Worm (Caenorhabditis elegans): ENCODE data around the gene K10C9.7.

The K10C9.7 gene

ce11 chrV:1067468-1067867, at the start of gene K10C9.7:
Gene K10C9.7 (minus strand): TSS chrV:1067568.
- TF ChIP-seq unc-62 (GFP tag; optimal IDR thresholded peaks at IDR 0.05) (no peak), mab-9 (GFP tag; IDR thresholded peaks at IDR 0.05) (no peak), unc-130 (tag; optimal IDR thresholded peaks at IDR 0.05) (no peak), ceh-88 (GFP tag; IDR thresholded peaks at IDR 0.05) (no peak), irx-1 (tag; optimal IDR thresholded peaks at IDR 0.05) (no peak), C04F5.9 (tag; optimal IDR thresholded peaks at IDR 0.05) (no peak), vab-15 (tag; optimal IDR thresholded peaks at IDR 0.05) (no peak), mef-2 (tag; optimal IDR thresholded peaks at IDR 0.05) (no peak), aha-1 (tag; optimal IDR thresholded peaks at IDR 0.05) (no peak), nhr-19 (GFP tag; conservative IDR thresholded peaks at IDR 0.05) (no peak), grh-1 (GFP tag; IDR thresholded peaks at IDR 0.05) (no peak), efl-3 (GFP tag; optimal IDR thresholded peaks at IDR 0.05) (no peak), nhr-28 (tag; optimal IDR thresholded peaks at IDR 0.05) (no peak), hlh-4 (tag; optimal IDR thresholded peaks at IDR 0.05) (no peak), nhr-47 (tag; optimal IDR thresholded peaks at IDR 0.05) (no peak), swsn-7 (tag; optimal IDR thresholded peaks at IDR 0.05) (no peak), ztf-11 (tag; optimal IDR thresholded peaks at IDR 0.05) (no peak), snu-23 (GFP tag; optimal IDR thresholded peaks at IDR 0.05) (no peak), aly-2 (tag; optimal IDR thresholded peaks at IDR 0.05) (no peak)

ce11 chrV:1112658-1113057, 45.3 kb upstream of the K10C9.7 start, which contains the start of gene Y50D4B.1:
Gene Y50D4B.1 (plus strand): TSS chrV:1112958.
- no peak for TF ChIP-seq C34B4.2 (tag; optimal IDR thresholded peaks at IDR 0.05)
- TF ChIP-seq C04F5.9 (tag; optimal IDR thresholded peaks at IDR 0.05) = no peak
- TF ChIP-seq efl-3 (GFP tag; optimal IDR thresholded peaks at IDR 0.05) = no peak
- TF ChIP-seq ceh-8 (GFP tag; optimal IDR thresholded peaks at IDR 0.05) = no peak
- no peak for TF ChIP-seq snpc-4 (tag; optimal IDR thresholded peaks at IDR 0.05)
- no peak for TF ChIP-seq alr-1 (tag; optimal IDR thresholded peaks at IDR 0.05; ENCODE audit: borderline replicate concordance)
- TF ChIP-seq lin-15B (tag; optimal IDR thresholded peaks at IDR 0.05) = no peak
- TF ChIP-seq fos-1 (tag; optimal IDR thresholded peaks at IDR 0.05) = no peak
- TF ChIP-seq egl-27 (tag; optimal IDR thresholded peaks at IDR 0.05) = no peak
- no peak for TF ChIP-seq nhr-85 (tag)
- no peak for TF ChIP-seq aly-2 (tag; optimal IDR thresholded peaks at IDR 0.05)
- no peak for TF ChIP-seq ceh-88 (GFP tag; IDR thresholded peaks at IDR 0.05)
- TF ChIP-seq mab-9 (GFP tag; IDR thresholded peaks at IDR 0.05) = no peak
- no peak for TF ChIP-seq unc-30 (tag; optimal IDR thresholded peaks at IDR 0.05)
- TF ChIP-seq blmp-1 (tag; optimal IDR thresholded peaks at IDR 0.05) = no peak
- no peak for TF ChIP-seq nhr-19 (GFP tag; conservative IDR thresholded peaks at IDR 0.05)
- TF ChIP-seq mdl-1 (tag; optimal IDR thresholded peaks at IDR 0.05) = no peak

ce11 chrV:1112180-1112579, 44.8 kb upstream of the K10C9.7 start:
- no peak for TF ChIP-seq ama-1 (optimal IDR thresholded peaks at IDR 0.05)
- no peak for TF ChIP-seq ceh-90 (tag; optimal IDR thresholded peaks at IDR 0.05)
- TF ChIP-seq efl-1 (optimal IDR thresholded peaks at IDR 0.05) = no peak
- peak in 1 of 2 experiments; percentile 38 for TF ChIP-seq efl-1 (GFP tag; optimal IDR thresholded peaks at IDR 0.05 in 1 of 2)

- no peak for TF ChIP-seq unc-62 (GFP tag; optimal IDR thresholded peaks at IDR 0.05)
- TF ChIP-seq dsc-1 (tag; optimal IDR thresholded peaks at IDR 0.05) = no peak
- no peak for TF ChIP-seq ceh-82 (tag; optimal IDR thresholded peaks at IDR 0.05)
These were observed 35.2 kb upstream of the K10C9.7 start for ce11 chrV:1102569-1102968.

ce11 chrV:1100280-1100679, 32.9 kb upstream of the K10C9.7 start, which contains the start of gene Y50D4B.2:
Gene Y50D4B.2 (plus strand): TSS chrV:1100580.
- no peak for TF ChIP-seq jun-1 (tag; optimal IDR thresholded peaks at IDR 0.05)
- no peak for TF ChIP-seq nhr-71 (tag; optimal IDR thresholded peaks at IDR 0.05)
- TF ChIP-seq nhr-47 (tag; optimal IDR thresholded peaks at IDR 0.05) = no peak
- TF ChIP-seq elt-2 (tag; optimal IDR thresholded peaks at IDR 0.05) = no peak
- TF ChIP-seq aha-1 (tag; optimal IDR thresholded peaks at IDR 0.05) = no peak
- TF ChIP-seq blmp-1 (tag; optimal IDR thresholded peaks at IDR 0.05) = no peak
- no peak for TF ChIP-seq C34B4.2 (tag; optimal IDR thresholded peaks at IDR 0.05)
- TF ChIP-seq elt-3 (tag; optimal IDR thresholded peaks at IDR 0.05) = no peak
- TF ChIP-seq ceh-8 (GFP tag; optimal IDR thresholded peaks at IDR 0.05) = no peak
- no peak for TF ChIP-seq zag-1 (tag; optimal IDR thresholded peaks at IDR 0.05)
- no peak for TF ChIP-seq hpl-2 (GFP tag; optimal IDR thresholded peaks at IDR 0.05)
- no peak for TF ChIP-seq Y116A8C.19 (tag; optimal IDR thresholded peaks at IDR 0.05; ENCODE audit: borderline replicate concordance)
- TF ChIP-seq ets-5 (GFP tag; IDR thresholded peaks at IDR 0.05) = no peak
- TF ChIP-seq mab-9 (GFP tag; IDR thresholded peaks at IDR 0.05) = no peak
- TF ChIP-seq lin-14 (GFP tag; optimal IDR thresholded peaks at IDR 0.05) = no peak
